Fruit fly (Drosophila melanogaster) whole organism, prepupa: ENCODE measurements around the gene Pdp1.
A peak's percentile ranks its signal among the peaks of the same experiment; 100 is the strongest.

Experiments
- CG16779 ChIP-seq: fragments of 200-800 bp; sonication (Bioruptor generic); optimal IDR thresholded peaks from 3 replicates; lab custom pipeline; 2017; ENCODE audit warnings: missing biosample characterization, mild to moderate bottlenecking, missing genetic modification characterization
- Ets21C ChIP-seq: fragments of 200-800 bp; sonication (Bioruptor generic); optimal IDR thresholded peaks from 3 replicates; lab custom pipeline; 2016; ENCODE audit warnings: missing biosample characterization, missing genetic modification characterization
- Gug ChIP-seq: fragments of 200-800 bp; sonication (Bioruptor generic); IDR thresholded peaks from 2 replicates; pipeline ENCODE4 v1.3.6; 2022; ENCODE audit warnings: missing biosample characterization, missing genetic modification characterization
- Lpt ChIP-seq: fragments of 200-800 bp; sonication (Bioruptor generic); optimal IDR thresholded peaks from 3 replicates; lab custom pipeline; 2016; ENCODE audit warnings: missing biosample characterization, missing genetic modification characterization
- Sox14 ChIP-seq: fragments of 200-800 bp; sonication (Bioruptor generic); optimal IDR thresholded peaks from 3 replicates; lab custom pipeline; 2016; ENCODE audit warnings: missing biosample characterization, missing genetic modification characterization
- acj6 ChIP-seq: fragments of 200-800 bp; sonication (Bioruptor generic); optimal IDR thresholded peaks from 3 replicates; lab custom pipeline; 2016; ENCODE audit warnings: missing biosample characterization, missing genetic modification characterization
- dac ChIP-seq: fragments of 200-800 bp; sonication (Bioruptor generic); optimal IDR thresholded peaks from 2 replicates; lab custom pipeline; 2017; ENCODE audit warnings: missing biosample characterization, mild to moderate bottlenecking, missing genetic modification characterization
- fd59A ChIP-seq: fragments of 200-800 bp; sonication (Bioruptor generic); optimal IDR thresholded peaks from 2 replicates; lab custom pipeline; 2017; ENCODE audit warnings: missing biosample characterization, mild to moderate bottlenecking, missing genetic modification characterization, missing genetic modification reagents
- fd85E ChIP-seq: fragments of 200-800 bp; sonication (Bioruptor generic); optimal IDR thresholded peaks from 3 replicates; lab custom pipeline; 2016; ENCODE audit warnings: missing biosample characterization, missing genetic modification characterization
- lz ChIP-seq: fragments of 200-800 bp; sonication (Bioruptor generic); optimal IDR thresholded peaks from 3 replicates; lab custom pipeline; 2016; ENCODE audit warnings: missing biosample characterization, missing genetic modification characterization
- salr ChIP-seq, 2 experiments: fragments of 200-800 bp; sonication (Bioruptor generic); optimal IDR thresholded peaks; 3 replicates each; lab custom pipeline; 2016 to 2018; ENCODE audit warnings: missing biosample characterization in 2 of 2, missing genetic modification characterization in 2 of 2, mild to moderate bottlenecking in 1 of 2
- spab ChIP-seq: fragments of 200-800 bp; sonication (Bioruptor generic); optimal IDR thresholded peaks from 2 replicates; lab custom pipeline; 2017; ENCODE audit warnings: missing biosample characterization, mild to moderate bottlenecking, missing genetic modification characterization, missing genetic modification reagents
- topi ChIP-seq: fragments of 200-800 bp; sonication (Bioruptor generic); optimal IDR thresholded peaks from 3 replicates; lab custom pipeline; 2016; ENCODE audit warnings: missing biosample characterization, missing genetic modification characterization
- vri ChIP-seq: fragments of 200-800 bp; sonication (Bioruptor generic); optimal IDR thresholded peaks from 3 replicates; lab custom pipeline; 2016; ENCODE audit warnings: missing biosample characterization, mild to moderate bottlenecking, missing genetic modification characterization

- TF ChIP-seq dac (GFP tag; lab: Kevin White, UChicago) (no peak), salr (GFP tag; optimal IDR thresholded peaks at IDR 0.05; lab: Kevin White, UChicago) (no peak), lz (GFP tag; lab: Kevin White, UChicago) (no peak), spab (GFP tag; lab: Kevin White, UChicago) (no peak), Lpt (GFP tag; lab: Kevin White, UChicago) (no peak), Sox14 (GFP tag; lab: Kevin White, UChicago) (no peak), vri (GFP tag; lab: Kevin White, UChicago) (peak; percentile 28), Gug (GFP tag; lab: Robert Waterston, UW) (no peak), topi (GFP tag; lab: Kevin White, UChicago) (peak; percentile 19), CG16779 (tag; lab: Kevin White, UChicago) (no peak), Ets21C (GFP tag; lab: Kevin White, UChicago) (no peak), fd59A (GFP tag; lab: Kevin White, UChicago) (no peak), fd85E (GFP tag; lab: Kevin White, UChicago) (no peak), acj6 (GFP tag; lab: Kevin White, UChicago) (no peak)
Measured at dm6 chr3L:7868581-7869236, 1.5 kb upstream of the Pdp1 start, which contains the start of gene CG32365.
